Fruit fly (Drosophila melanogaster): ENCODE measurements around the gene stumps.

stumps gene

dm6 chr3R:14557480-14558354 is 19.3 kb upstream of the stumps start, which contains the start of gene Pde6 (continued):
- peak; percentile 87 for TF ChIP-seq CG6276 (GFP tag; optimal IDR thresholded peaks at IDR 0.05)
- TF ChIP-seq esn (GFP tag; optimal IDR thresholded peaks at IDR 0.05), result no peak
- peak; percentile 3 for TF ChIP-seq Sox14 (GFP tag; optimal IDR thresholded peaks at IDR 0.05)
- TF ChIP-seq svp (GFP tag), result peak; percentile 52
- no peak for TF ChIP-seq Ets21C (GFP tag; optimal IDR thresholded peaks at IDR 0.05)
- no peak for TF ChIP-seq acj6 (GFP tag; optimal IDR thresholded peaks at IDR 0.05)
- TF ChIP-seq CG16779 (tag; optimal IDR thresholded peaks at IDR 0.05), result peak; percentile 77
- no peak for TF ChIP-seq Eip93F (GFP tag; optimal IDR thresholded peaks at IDR 0.05)
- no peak for TF ChIP-seq Met (GFP tag; optimal IDR thresholded peaks at IDR 0.05)
- no peak for TF ChIP-seq CG8319 (GFP tag; optimal IDR thresholded peaks at IDR 0.05)

dm6 chr3R:14558383-14558883 is 18.6 kb upstream of the stumps start:
- TF ChIP-seq CG10631 (GFP tag; optimal IDR thresholded peaks at IDR 0.05) (peak; percentile 61), CG6276 (GFP tag; optimal IDR thresholded peaks at IDR 0.05) (peak; percentile 79), Eip78C (GFP tag) (peak; percentile 94), Lpt (GFP tag; optimal IDR thresholded peaks at IDR 0.05) (peak; percentile 77), Met (GFP tag; optimal IDR thresholded peaks at IDR 0.05) (peak; percentile 63), Ets21C (GFP tag; optimal IDR thresholded peaks at IDR 0.05) (peak; percentile 15), svp (GFP tag) (peak; percentile 84), CG6854 (GFP tag; optimal IDR thresholded peaks at IDR 0.05) (no peak), fd85E (GFP tag; optimal IDR thresholded peaks at IDR 0.05) (no peak), lz (GFP tag; optimal IDR thresholded peaks at IDR 0.05) (peak; percentile 67), CG15336 (GFP tag; IDR thresholded peaks at IDR 0.05) (peak; percentile 88), CG8119 (GFP tag; IDR thresholded peaks at IDR 0.05) (peak; percentile 89), CG11902 (GFP tag; optimal IDR thresholded peaks at IDR 0.05) (no peak), vri (GFP tag; optimal IDR thresholded peaks at IDR 0.05) (no peak), CG9139 (GFP tag; optimal IDR thresholded peaks at IDR 0.05) (no peak), Eip75B (GFP tag; optimal IDR thresholded peaks at IDR 0.05) (peak; percentile 59), pdm3 (GFP tag; optimal IDR thresholded peaks at IDR 0.05) (peak; percentile 79), CG16779 (tag; optimal IDR thresholded peaks at IDR 0.05) (peak; percentile 58), CG34406 (GFP tag; optimal IDR thresholded peaks at IDR 0.05) (peak; percentile 51), CG31627 (GFP tag; optimal IDR thresholded peaks at IDR 0.05) (peak; percentile 48), eg (GFP tag; IDR thresholded peaks at IDR 0.05) (peak; percentile 81), Hr38 (GFP tag; optimal IDR thresholded peaks at IDR 0.05) (no peak), salr (GFP tag; optimal IDR thresholded peaks at IDR 0.05) (peak; percentile 24 to 78), CG8319 (GFP tag; optimal IDR thresholded peaks at IDR 0.05) (no peak), cyc (GFP tag; optimal IDR thresholded peaks at IDR 0.05) (peak; percentile 43), Blimp-1 (GFP tag; optimal IDR thresholded peaks at IDR 0.05) (no peak), OdsH (GFP tag; optimal IDR thresholded peaks at IDR 0.05) (peak; percentile 65), Eip93F (GFP tag; optimal IDR thresholded peaks at IDR 0.05) (no peak), CG7368 (GFP tag; optimal IDR thresholded peaks at IDR 0.05) (peak; percentile 34), Sox102F (GFP tag; optimal IDR thresholded peaks at IDR 0.05) (peak; percentile 49), CG6808 (GFP tag; optimal IDR thresholded peaks at IDR 0.05) (peak; percentile 49), fkh (GFP tag; optimal IDR thresholded peaks at IDR 0.05) (peak; percentile 76), ss (GFP tag; optimal IDR thresholded peaks at IDR 0.05) (peak in 1 of 2 experiments; percentile 69), CG32006 (GFP tag; optimal IDR thresholded peaks at IDR 0.05) (peak; percentile 94), CG1621 (tag; optimal IDR thresholded peaks at IDR 0.05) (peak; percentile 52), CG3032 (tag; optimal IDR thresholded peaks at IDR 0.05) (peak; percentile 58), achi (GFP tag; optimal IDR thresholded peaks at IDR 0.05) (peak; percentile 67), Sox15 (GFP tag; optimal IDR thresholded peaks at IDR 0.05) (peak; percentile 32), net (GFP tag; optimal IDR thresholded peaks at IDR 0.05) (peak; percentile 66), CG6163 (GFP tag; IDR thresholded peaks at IDR 0.05) (peak; percentile 76; the same call in 2 of the 3 replicates), spab (GFP tag; optimal IDR thresholded peaks at IDR 0.05) (peak; percentile 31), Ets96B (tag; optimal IDR thresholded peaks at IDR 0.05) (peak; percentile 73), dac (GFP tag; optimal IDR thresholded peaks at IDR 0.05) (peak; percentile 87), Hr4 (GFP tag; optimal IDR thresholded peaks at IDR 0.05) (peak; percentile 92)

Measured in whole organism, prepupa.